Worm (Caenorhabditis elegans) whole organism, L3 larva: ENCODE measurements around the gene ham-3.

ENCODE experiments used
- ama-1 ChIP-seq: fragments of 150-350 bp; optimal IDR thresholded peaks from 2 replicates; lab custom pipeline; 2018
- mdl-1 ChIP-seq: fragments of 150-350 bp; optimal IDR thresholded peaks from 2 replicates; lab custom pipeline; 2014; ENCODE audit warnings: missing biosample characterization, missing genetic modification characterization
- unc-62 ChIP-seq: fragments of 150-350 bp; sonication (generic microtip); optimal IDR thresholded peaks from 4 replicates; lab custom pipeline; 2014; ENCODE audit warnings: missing biosample characterization, missing genetic modification reagents, missing genetic modification characterization

DNA sequence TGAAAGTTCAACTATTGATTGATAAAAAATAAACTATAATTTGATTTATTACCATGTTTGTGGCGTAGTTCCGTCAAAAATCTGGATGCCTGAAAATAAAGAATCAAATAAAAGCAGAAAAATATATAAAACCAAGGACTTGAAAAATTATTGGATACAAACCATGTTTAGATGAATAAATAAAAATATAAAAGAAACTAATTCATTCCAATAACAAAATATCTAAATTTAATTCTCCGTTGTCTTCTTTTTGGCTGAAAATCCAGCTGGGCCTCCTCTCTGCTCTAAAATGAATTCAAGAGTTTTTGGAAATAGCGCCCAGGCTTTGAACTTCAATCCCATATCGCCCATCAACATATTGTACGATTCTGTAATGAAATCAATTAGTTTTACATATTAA, 7.6 kb upstream of the ham-3 start, which contains the start of gene vps-29:
- TF ChIP-seq ama-1 (lab: Kevin White, UChicago) (no peak), unc-62 (GFP tag; lab: Kevin White, UChicago) (no peak), mdl-1 (tag; lab: Kevin White, UChicago) (no peak)
